Worm (Caenorhabditis elegans) whole organism, L2 larva: ENCODE measurements around the gene F57B9.8.

Source experiments
- C34F6.9 ChIP-seq: fragments of 150-350 bp; optimal IDR thresholded peaks from 2 replicates; lab custom pipeline; 2014; ENCODE audit warnings: missing biosample characterization, missing genetic modification characterization
- F13H6.1 ChIP-seq: sonication (generic microtip); optimal IDR thresholded peaks from 2 replicates; lab custom pipeline; 2016; ENCODE audit warnings: missing genetic modification characterization, missing compliant biosample characterization
- R02D3.7 ChIP-seq: fragments of 150-350 bp; optimal IDR thresholded peaks from 2 replicates; lab custom pipeline; 2014; ENCODE audit warnings: missing biosample characterization, missing genetic modification characterization
- Y55F3AM.14 ChIP-seq: fragments of 200-800 bp; sonication (Bioruptor generic); optimal IDR thresholded peaks from 2 replicates; lab custom pipeline; 2018; ENCODE audit warnings: mild to moderate bottlenecking, missing genetic modification characterization, missing compliant biosample characterization
- ZK546.5 ChIP-seq: sonication (generic microtip); optimal IDR thresholded peaks from 2 replicates; lab custom pipeline; 2017; ENCODE audit warnings: missing biosample characterization, missing genetic modification characterization
- alr-1 ChIP-seq: fragments of 150-350 bp; optimal IDR thresholded peaks from 2 replicates; lab custom pipeline; 2014; ENCODE audit warnings: missing biosample characterization, missing genetic modification characterization
- aly-2 ChIP-seq: fragments of 150-350 bp; optimal IDR thresholded peaks from 2 replicates; lab custom pipeline; 2014; ENCODE audit warnings: missing biosample characterization, missing genetic modification characterization
- ama-1 ChIP-seq: fragments of 150-350 bp; optimal IDR thresholded peaks from 2 replicates; lab custom pipeline; 2018; ENCODE audit warnings: inconsistent platforms
- ceh-16 ChIP-seq: fragments of 150-350 bp; optimal IDR thresholded peaks from 2 replicates; lab custom pipeline; 2014; ENCODE audit warnings: missing biosample characterization, missing genetic modification characterization
- ceh-82 ChIP-seq: fragments of 150-350 bp; optimal IDR thresholded peaks from 2 replicates; lab custom pipeline; 2014; ENCODE audit warnings: missing biosample characterization, missing genetic modification characterization
- crh-2 ChIP-seq: sonication (generic microtip); optimal IDR thresholded peaks from 2 replicates; lab custom pipeline; 2017; ENCODE audit warnings: missing biosample characterization, missing genetic modification characterization
- dmd-4 ChIP-seq: sonication (generic microtip); optimal IDR thresholded peaks from 2 replicates; lab custom pipeline; 2017; ENCODE audit warnings: missing biosample characterization, missing genetic modification characterization
- egl-27 ChIP-seq: sonication (generic microtip); optimal IDR thresholded peaks from 3 replicates; lab custom pipeline; 2017; ENCODE audit warnings: missing biosample characterization, missing genetic modification reagents, missing genetic modification characterization
- elt-1 ChIP-seq: fragments of 150-350 bp; optimal IDR thresholded peaks from 2 replicates; lab custom pipeline; 2014; ENCODE audit warnings: missing biosample characterization, missing genetic modification characterization
- elt-3 ChIP-seq: sonication (generic microtip); optimal IDR thresholded peaks from 2 replicates; lab custom pipeline; 2017; ENCODE audit warnings: missing biosample characterization, missing genetic modification characterization
- fos-1 ChIP-seq: fragments of 150-350 bp; optimal IDR thresholded peaks from 2 replicates; lab custom pipeline; 2014; ENCODE audit warnings: missing biosample characterization, missing genetic modification characterization
- gmeb-1 ChIP-seq: fragments of 150-350 bp; optimal IDR thresholded peaks from 2 replicates; lab custom pipeline; 2014; ENCODE audit warnings: missing biosample characterization, missing genetic modification characterization
- lin-11 ChIP-seq: fragments of 150-350 bp; sonication (generic microtip); optimal IDR thresholded peaks from 2 replicates; lab custom pipeline; 2014; ENCODE audit warnings: missing biosample characterization, missing genetic modification characterization, inconsistent platforms, mixed read lengths
- lin-13 ChIP-seq: fragments of 150-350 bp; optimal IDR thresholded peaks from 2 replicates; lab custom pipeline; 2014; ENCODE audit warnings: missing biosample characterization, missing genetic modification reagents, missing genetic modification characterization
- lin-39 ChIP-seq: fragments of 150-350 bp; optimal IDR thresholded peaks from 2 replicates; lab custom pipeline; 2014; ENCODE audit warnings: missing biosample characterization, missing genetic modification reagents, missing genetic modification characterization
- lsy-2 ChIP-seq, 2 experiments: fragments of 150-350 bp in 1 of 2; sonication (generic microtip) in 1 of 2; optimal IDR thresholded peaks; 2 replicates each; lab custom pipeline; 2014 to 2017; ENCODE audit warnings: missing biosample characterization in 2 of 2, missing genetic modification characterization in 2 of 2
- mab-5 ChIP-seq: fragments of 150-350 bp; optimal IDR thresholded peaks from 2 replicates; lab custom pipeline; 2014; ENCODE audit warnings: missing biosample characterization, missing genetic modification characterization
- mbf-1 ChIP-seq: sonication (generic microtip); optimal IDR thresholded peaks from 2 replicates; lab custom pipeline; 2017; ENCODE audit warnings: missing biosample characterization, missing genetic modification characterization
- mdl-1 ChIP-seq, 2 experiments: fragments of 150-350 bp in 1 of 2; sonication (generic microtip) in 1 of 2; optimal IDR thresholded peaks; 2 replicates each; lab custom pipeline; 2017; ENCODE audit warnings: missing biosample characterization in 2 of 2, missing genetic modification characterization in 2 of 2
- nhr-10 ChIP-seq: sonication (generic microtip); optimal IDR thresholded peaks from 2 replicates; lab custom pipeline; 2017; ENCODE audit warnings: missing biosample characterization, missing genetic modification characterization
- nhr-11 ChIP-seq: fragments of 150-350 bp; optimal IDR thresholded peaks from 2 replicates; lab custom pipeline; 2014; ENCODE audit warnings: missing biosample characterization, missing genetic modification characterization
- nhr-12 ChIP-seq: fragments of 150-350 bp; optimal IDR thresholded peaks from 2 replicates; lab custom pipeline; 2014; ENCODE audit warnings: missing biosample characterization, missing genetic modification characterization
- nhr-129 ChIP-seq: fragments of 150-350 bp; optimal IDR thresholded peaks from 2 replicates; lab custom pipeline; 2014; ENCODE audit warnings: missing biosample characterization, missing genetic modification characterization
- nhr-21 ChIP-seq: fragments of 150-350 bp; optimal IDR thresholded peaks from 2 replicates; lab custom pipeline; 2014; ENCODE audit warnings: missing biosample characterization, missing genetic modification characterization
- nhr-23 ChIP-seq: fragments of 150-350 bp; optimal IDR thresholded peaks from 2 replicates; lab custom pipeline; 2014; ENCODE audit warnings: missing biosample characterization, missing genetic modification reagents, missing genetic modification characterization
- nhr-237 ChIP-seq: fragments of 150-350 bp; optimal IDR thresholded peaks from 2 replicates; lab custom pipeline; 2014; ENCODE audit warnings: missing biosample characterization, missing genetic modification characterization
- nhr-25 ChIP-seq: fragments of 150-350 bp; sonication (generic microtip); optimal IDR thresholded peaks from 3 replicates; lab custom pipeline; 2014; ENCODE audit warnings: missing biosample characterization, missing genetic modification characterization
- nhr-6 ChIP-seq: fragments of 150-350 bp; optimal IDR thresholded peaks from 2 replicates; lab custom pipeline; 2014; ENCODE audit warnings: missing biosample characterization, missing genetic modification characterization
- nhr-77 ChIP-seq: fragments of 150-350 bp; optimal IDR thresholded peaks from 2 replicates; lab custom pipeline; 2014; ENCODE audit warnings: missing biosample characterization, missing genetic modification characterization
- peb-1 ChIP-seq: fragments of 150-350 bp; optimal IDR thresholded peaks from 2 replicates; lab custom pipeline; 2014; ENCODE audit warnings: missing biosample characterization, missing genetic modification characterization
- sem-4 ChIP-seq: fragments of 150-350 bp; optimal IDR thresholded peaks from 2 replicates; lab custom pipeline; 2014; ENCODE audit warnings: missing biosample characterization, missing genetic modification reagents, missing genetic modification characterization
- skn-1 ChIP-seq: sonication (generic microtip); optimal IDR thresholded peaks from 2 replicates; lab custom pipeline; 2017; ENCODE audit warnings: missing biosample characterization, missing genetic modification characterization
- sma-3 ChIP-seq: sonication (generic microtip); optimal IDR thresholded peaks from 2 replicates; lab custom pipeline; 2016; ENCODE audit warnings: missing genetic modification reagents, missing genetic modification characterization, missing compliant biosample characterization
- sma-9 ChIP-seq, 2 experiments: fragments of 150-350 bp in 1 of 2; sonication (generic microtip) in 1 of 2; optimal IDR thresholded peaks; 2 replicates each; lab custom pipeline; 2014 to 2016; ENCODE audit warnings: missing genetic modification characterization in 2 of 2, mild to moderate bottlenecking in 1 of 2, missing biosample characterization in 1 of 2, missing compliant biosample characterization in 1 of 2, missing genetic modification reagents in 1 of 2, moderate library complexity in 1 of 2
- snpc-4 ChIP-seq: fragments of 150-350 bp; optimal IDR thresholded peaks from 2 replicates; lab custom pipeline; 2014; ENCODE audit warnings: missing biosample characterization, missing genetic modification characterization
- unc-39 ChIP-seq: fragments of 150-350 bp; optimal IDR thresholded peaks from 2 replicates; lab custom pipeline; 2014; ENCODE audit warnings: missing biosample characterization, missing genetic modification characterization
- unc-55 ChIP-seq: fragments of 150-350 bp; sonication (generic microtip); optimal IDR thresholded peaks from 3 replicates; lab custom pipeline; 2014; ENCODE audit warnings: missing biosample characterization, missing genetic modification reagents, missing genetic modification characterization
- zag-1 ChIP-seq: fragments of 150-350 bp; optimal IDR thresholded peaks from 2 replicates; lab custom pipeline; 2014; ENCODE audit warnings: missing biosample characterization, missing genetic modification characterization
- ztf-1 ChIP-seq: fragments of 200-800 bp; sonication (Bioruptor generic); conservative IDR thresholded peaks from 2 replicates; pipeline ENCODE4 v1.3.6; 2022; ENCODE audit warnings: missing genetic modification characterization, missing compliant biosample characterization
- ztf-11 ChIP-seq: sonication (generic microtip); optimal IDR thresholded peaks from 2 replicates; lab custom pipeline; 2017; ENCODE audit warnings: missing biosample characterization, missing genetic modification characterization
- ztf-4 ChIP-seq: fragments of 150-350 bp; optimal IDR thresholded peaks from 2 replicates; lab custom pipeline; 2014; ENCODE audit warnings: missing biosample characterization, missing genetic modification characterization

The F57B9.8 gene

DNA sequence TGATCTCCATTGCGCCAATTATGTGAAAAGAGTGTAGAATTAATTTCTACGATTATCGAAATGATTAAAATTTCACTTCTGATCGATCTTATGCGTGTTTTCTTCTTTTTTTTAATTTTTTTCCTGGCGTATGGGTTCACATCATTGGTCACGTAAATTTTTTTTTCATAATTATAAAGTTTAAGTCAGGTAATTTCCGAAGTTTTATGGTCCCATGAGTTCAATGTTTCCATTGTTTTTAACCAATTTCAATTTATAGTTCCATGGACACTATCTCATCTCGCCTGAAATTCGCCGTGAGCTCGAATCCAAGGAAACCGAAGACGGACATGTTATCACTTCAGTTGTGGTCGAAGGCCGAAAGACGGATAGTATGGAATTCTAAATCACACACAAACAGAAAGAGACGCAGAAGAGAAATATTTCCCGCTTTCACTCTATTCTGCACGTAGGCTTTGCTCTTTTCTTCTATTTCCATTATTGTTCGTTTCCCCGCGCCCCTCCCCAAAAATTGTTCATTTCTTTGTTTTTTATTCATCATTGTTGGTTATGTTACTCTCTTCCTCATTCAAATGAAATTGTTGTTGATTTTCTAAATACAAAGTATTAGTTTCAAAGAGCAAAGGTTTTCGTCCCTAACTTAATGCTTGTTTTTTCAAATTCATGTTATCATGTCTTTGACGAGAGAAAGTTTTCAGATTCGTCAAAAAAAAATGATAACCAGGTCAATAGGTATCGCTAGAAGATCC, at the start of gene F57B9.8, which contains the start of gene coq-2:
Gene F57B9.8 (minus strand): TSS at position 51 of the 749 bp plus-strand sequence.
Gene coq-2 (plus strand): TSS at position 699 of the 749 bp plus-strand sequence.
- no peak for TF ChIP-seq ceh-16 (tag; lab: Kevin White, UChicago)
- peak; percentile 2 for TF ChIP-seq C34F6.9 (tag; lab: Kevin White, UChicago)
- no peak for TF ChIP-seq mdl-1 (tag; optimal IDR thresholded peaks at IDR 0.05; lab: Kevin White, UChicago)
- TF ChIP-seq nhr-237: no peak
- TF ChIP-seq, all 48 proteins: peak for 1

DNA sequence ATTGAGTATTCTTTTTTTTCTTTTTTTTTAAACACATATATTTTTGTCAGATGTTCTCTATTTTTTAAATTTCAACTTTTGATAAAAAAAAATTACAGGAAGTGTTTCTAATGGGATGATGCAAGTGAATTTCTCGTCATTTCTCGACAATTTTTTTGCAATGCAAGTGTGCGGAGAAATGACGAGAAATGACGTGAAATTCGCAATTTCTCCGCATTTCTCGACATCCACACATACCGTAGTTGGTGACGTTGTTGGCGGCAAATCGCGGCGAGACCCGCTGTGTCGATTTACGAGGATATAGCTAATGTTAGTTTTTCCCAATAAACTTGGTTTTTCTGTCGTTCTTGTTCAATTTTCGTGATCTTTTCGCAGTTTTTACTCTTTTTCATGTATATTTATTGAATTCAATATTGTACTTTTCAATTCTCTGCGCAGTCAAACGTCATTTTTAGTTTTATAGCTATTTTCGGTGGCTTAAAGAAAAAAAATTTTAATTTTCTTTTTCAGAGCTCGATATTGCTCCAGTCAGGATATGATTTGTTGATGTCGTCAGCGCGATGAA, 47.0 kb upstream of the F57B9.8 start, which contains the start of gene F31E3.6:
Gene F31E3.6 (plus strand): TSS at position 93 of the 565 bp plus-strand sequence.
- TF ChIP-seq lsy-2 (tag; optimal IDR thresholded peaks at IDR 0.05; lab: Kevin White, UChicago): peak; percentile 22 to 79

DNA sequence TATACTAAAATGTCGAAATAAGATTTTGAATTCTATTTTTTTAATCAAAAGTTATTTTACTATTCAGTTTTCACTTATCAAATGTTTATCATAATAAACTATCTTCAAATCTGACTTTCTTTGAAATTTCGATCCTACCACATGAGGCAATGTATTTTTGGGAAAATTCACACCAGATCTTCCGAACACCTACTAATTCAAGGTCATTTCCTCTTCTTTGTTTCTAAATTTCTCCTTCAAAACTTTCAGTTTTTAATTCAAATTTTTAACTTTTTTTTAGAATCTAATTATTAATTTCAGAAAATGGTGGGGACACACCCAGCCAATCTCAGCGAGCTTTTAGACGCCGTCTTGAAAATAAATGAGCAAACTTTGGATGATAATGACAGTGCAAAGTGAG, 44.5 kb upstream of the F57B9.8 start, which contains the start of gene ceh-20:
Gene ceh-20 (plus strand): TSS at position 301 of the 400 bp plus-strand sequence.
- TF ChIP-seq nhr-21: no peak
- TF ChIP-seq gmeb-1 (tag; lab: Kevin White, UChicago): no peak
- no peak for TF ChIP-seq sma-3 (GFP tag; lab: Kevin White, UChicago)
- TF ChIP-seq ama-1 (lab: Kevin White, UChicago): no peak

DNA sequence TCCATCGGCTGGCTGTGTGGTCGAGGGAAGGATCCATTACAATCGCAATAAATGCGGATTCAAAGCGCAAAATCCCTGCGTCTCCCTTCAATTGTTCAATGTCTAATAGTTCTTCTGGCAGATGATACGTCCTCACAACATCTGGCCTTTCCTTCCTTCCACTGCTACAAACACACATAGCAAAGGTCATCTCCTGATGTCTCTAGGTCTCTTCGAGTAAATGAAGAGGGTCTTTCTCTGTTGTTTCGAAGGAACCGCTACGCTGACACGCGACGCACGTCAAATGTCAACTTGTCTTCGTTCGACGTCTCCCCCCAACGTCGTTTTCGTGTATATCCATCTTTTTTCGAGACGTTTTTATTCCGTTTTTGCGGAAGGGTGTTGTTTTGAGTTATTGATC, 43.8 kb upstream of the F57B9.8 start:
- TF ChIP-seq unc-39 (tag; lab: Kevin White, UChicago): no peak
- peak; percentile 69 for TF ChIP-seq sem-4 (tag; lab: Kevin White, UChicago)
- TF ChIP-seq lin-11 (tag; lab: Kevin White, UChicago): peak; percentile 15
- peak; percentile 64 for TF ChIP-seq fos-1 (tag; lab: Kevin White, UChicago)
- TF ChIP-seq elt-1 (tag; lab: Kevin White, UChicago): no peak
- no peak for TF ChIP-seq elt-3 (tag; lab: Kevin White, UChicago)
- TF ChIP-seq nhr-12 (tag; lab: Kevin White, UChicago): no peak
- peak; percentile 67 for TF ChIP-seq nhr-6 (tag; lab: Kevin White, UChicago)
- TF ChIP-seq nhr-25: peak; percentile 86
- no peak for TF ChIP-seq ztf-11
- peak; percentile 50 for TF ChIP-seq egl-27 (tag; lab: Kevin White, UChicago)
- peak; percentile 94 for TF ChIP-seq C34F6.9 (tag; lab: Kevin White, UChicago)
- no peak for TF ChIP-seq ztf-1
- no peak for TF ChIP-seq nhr-23
- TF ChIP-seq ztf-4 (tag; lab: Kevin White, UChicago): peak; percentile 27
- no peak for TF ChIP-seq peb-1 (tag; lab: Kevin White, UChicago)
- no peak for TF ChIP-seq nhr-11 (tag; lab: Kevin White, UChicago)
- peak; percentile 88 for TF ChIP-seq nhr-129 (tag; lab: Kevin White, UChicago)
- peak; percentile 80 for TF ChIP-seq nhr-21
- peak; percentile 71 for TF ChIP-seq crh-2 (tag; lab: Kevin White, UChicago)
- TF ChIP-seq R02D3.7 (tag; lab: Kevin White, UChicago): no peak
- TF ChIP-seq sma-3 (GFP tag; lab: Kevin White, UChicago): peak; percentile 57
- TF ChIP-seq aly-2 (tag; lab: Kevin White, UChicago): no peak
- TF ChIP-seq ZK546.5: no peak
- no peak for TF ChIP-seq skn-1 (tag; lab: Kevin White, UChicago)
- TF ChIP-seq gmeb-1 (tag; lab: Kevin White, UChicago): no peak
- TF ChIP-seq sma-9 (GFP tag; optimal IDR thresholded peaks at IDR 0.05; lab: Kevin White, UChicago): peak; percentile 61
- TF ChIP-seq sma-9 (tag; optimal IDR thresholded peaks at IDR 0.05; lab: Kevin White, UChicago): no peak
- no peak for TF ChIP-seq ceh-82 (tag; lab: Kevin White, UChicago)
- no peak for TF ChIP-seq alr-1 (tag; lab: Kevin White, UChicago)
- peak; percentile 59 for TF ChIP-seq lin-39 (tag; lab: Kevin White, UChicago)
- no peak for TF ChIP-seq nhr-77 (tag; lab: Kevin White, UChicago)
- peak; percentile 71 for TF ChIP-seq F13H6.1 (tag; lab: Kevin White, UChicago)
- TF ChIP-seq mab-5 (tag; lab: Kevin White, UChicago): peak; percentile 75
- TF ChIP-seq nhr-10 (tag; lab: Kevin White, UChicago): no peak
- peak; percentile 27 for TF ChIP-seq zag-1
- TF ChIP-seq mbf-1 (tag; lab: Kevin White, UChicago): no peak
- TF ChIP-seq lin-13: peak; percentile 29
- TF ChIP-seq snpc-4 (tag; lab: Kevin White, UChicago): no peak
- no peak for TF ChIP-seq Y55F3AM.14 (GFP tag; lab: Kevin White, UChicago)
- TF ChIP-seq nhr-237: no peak
- TF ChIP-seq dmd-4: no peak
- TF ChIP-seq ama-1 (lab: Kevin White, UChicago): peak; percentile 23
- peak; percentile 22 for TF ChIP-seq unc-55 (GFP tag; lab: Kevin White, UChicago)
